Worm (Caenorhabditis elegans) whole organism, L2 larva: ENCODE results near the gene Y57G11C.22.

Experiments
- C34F6.9 ChIP-seq: fragments of 150-350 bp; optimal IDR thresholded peaks from 2 replicates; lab custom pipeline; 2014; ENCODE audit warnings: missing biosample characterization, missing genetic modification characterization
- F13H6.1 ChIP-seq: sonication (generic microtip); optimal IDR thresholded peaks from 2 replicates; lab custom pipeline; 2016; ENCODE audit warnings: missing genetic modification characterization, missing compliant biosample characterization
- R02D3.7 ChIP-seq: fragments of 150-350 bp; optimal IDR thresholded peaks from 2 replicates; lab custom pipeline; 2014; ENCODE audit warnings: missing biosample characterization, missing genetic modification characterization
- Y55F3AM.14 ChIP-seq: fragments of 200-800 bp; sonication (Bioruptor generic); optimal IDR thresholded peaks from 2 replicates; lab custom pipeline; 2018; ENCODE audit warnings: mild to moderate bottlenecking, missing genetic modification characterization, missing compliant biosample characterization
- ZK546.5 ChIP-seq: sonication (generic microtip); optimal IDR thresholded peaks from 2 replicates; lab custom pipeline; 2017; ENCODE audit warnings: missing biosample characterization, missing genetic modification characterization
- alr-1 ChIP-seq: fragments of 150-350 bp; optimal IDR thresholded peaks from 2 replicates; lab custom pipeline; 2014; ENCODE audit warnings: missing biosample characterization, missing genetic modification characterization
- aly-2 ChIP-seq: fragments of 150-350 bp; optimal IDR thresholded peaks from 2 replicates; lab custom pipeline; 2014; ENCODE audit warnings: missing biosample characterization, missing genetic modification characterization
- ama-1 ChIP-seq: fragments of 150-350 bp; optimal IDR thresholded peaks from 2 replicates; lab custom pipeline; 2018; ENCODE audit warnings: inconsistent platforms
- blmp-1 ChIP-seq: sonication (generic microtip); optimal IDR thresholded peaks from 2 replicates; lab custom pipeline; 2017; ENCODE audit warnings: missing genetic modification characterization, mild to moderate bottlenecking, missing compliant biosample characterization, antibody characterized with exemption, moderate library complexity; ENCODE audit not compliant: insufficient read depth
- ceh-16 ChIP-seq: fragments of 150-350 bp; optimal IDR thresholded peaks from 2 replicates; lab custom pipeline; 2014; ENCODE audit warnings: missing biosample characterization, missing genetic modification characterization
- ceh-82 ChIP-seq: fragments of 150-350 bp; optimal IDR thresholded peaks from 2 replicates; lab custom pipeline; 2014; ENCODE audit warnings: missing biosample characterization, missing genetic modification characterization
- crh-2 ChIP-seq: sonication (generic microtip); optimal IDR thresholded peaks from 2 replicates; lab custom pipeline; 2017; ENCODE audit warnings: missing biosample characterization, missing genetic modification characterization
- dmd-4 ChIP-seq: sonication (generic microtip); optimal IDR thresholded peaks from 2 replicates; lab custom pipeline; 2017; ENCODE audit warnings: missing biosample characterization, missing genetic modification characterization
- egl-27 ChIP-seq: sonication (generic microtip); optimal IDR thresholded peaks from 3 replicates; lab custom pipeline; 2017; ENCODE audit warnings: missing biosample characterization, missing genetic modification reagents, missing genetic modification characterization
- elt-1 ChIP-seq: fragments of 150-350 bp; optimal IDR thresholded peaks from 2 replicates; lab custom pipeline; 2014; ENCODE audit warnings: missing biosample characterization, missing genetic modification characterization
- elt-3 ChIP-seq: sonication (generic microtip); optimal IDR thresholded peaks from 2 replicates; lab custom pipeline; 2017; ENCODE audit warnings: missing biosample characterization, missing genetic modification characterization
- fos-1 ChIP-seq: fragments of 150-350 bp; optimal IDR thresholded peaks from 2 replicates; lab custom pipeline; 2014; ENCODE audit warnings: missing biosample characterization, missing genetic modification characterization
- gmeb-1 ChIP-seq: fragments of 150-350 bp; optimal IDR thresholded peaks from 2 replicates; lab custom pipeline; 2014; ENCODE audit warnings: missing biosample characterization, missing genetic modification characterization
- lin-11 ChIP-seq: fragments of 150-350 bp; sonication (generic microtip); optimal IDR thresholded peaks from 2 replicates; lab custom pipeline; 2014; ENCODE audit warnings: missing biosample characterization, missing genetic modification characterization, inconsistent platforms, mixed read lengths
- lin-13 ChIP-seq: fragments of 150-350 bp; optimal IDR thresholded peaks from 2 replicates; lab custom pipeline; 2014; ENCODE audit warnings: missing biosample characterization, missing genetic modification reagents, missing genetic modification characterization
- lin-39 ChIP-seq: fragments of 150-350 bp; optimal IDR thresholded peaks from 2 replicates; lab custom pipeline; 2014; ENCODE audit warnings: missing biosample characterization, missing genetic modification reagents, missing genetic modification characterization
- lsy-2 ChIP-seq, 2 experiments: fragments of 150-350 bp in 1 of 2; sonication (generic microtip) in 1 of 2; optimal IDR thresholded peaks; 2 replicates each; lab custom pipeline; 2014 to 2017; ENCODE audit warnings: missing biosample characterization in 2 of 2, missing genetic modification characterization in 2 of 2
- mab-5 ChIP-seq: fragments of 150-350 bp; optimal IDR thresholded peaks from 2 replicates; lab custom pipeline; 2014; ENCODE audit warnings: missing biosample characterization, missing genetic modification characterization
- mbf-1 ChIP-seq: sonication (generic microtip); optimal IDR thresholded peaks from 2 replicates; lab custom pipeline; 2017; ENCODE audit warnings: missing biosample characterization, missing genetic modification characterization
- mdl-1 ChIP-seq, 2 experiments: fragments of 150-350 bp in 1 of 2; sonication (generic microtip) in 1 of 2; optimal IDR thresholded peaks; 2 replicates each; lab custom pipeline; 2017; ENCODE audit warnings: missing biosample characterization in 2 of 2, missing genetic modification characterization in 2 of 2
- nhr-10 ChIP-seq: sonication (generic microtip); optimal IDR thresholded peaks from 2 replicates; lab custom pipeline; 2017; ENCODE audit warnings: missing biosample characterization, missing genetic modification characterization
- nhr-11 ChIP-seq: fragments of 150-350 bp; optimal IDR thresholded peaks from 2 replicates; lab custom pipeline; 2014; ENCODE audit warnings: missing biosample characterization, missing genetic modification characterization
- nhr-12 ChIP-seq: fragments of 150-350 bp; optimal IDR thresholded peaks from 2 replicates; lab custom pipeline; 2014; ENCODE audit warnings: missing biosample characterization, missing genetic modification characterization
- nhr-129 ChIP-seq: fragments of 150-350 bp; optimal IDR thresholded peaks from 2 replicates; lab custom pipeline; 2014; ENCODE audit warnings: missing biosample characterization, missing genetic modification characterization
- nhr-21 ChIP-seq: fragments of 150-350 bp; optimal IDR thresholded peaks from 2 replicates; lab custom pipeline; 2014; ENCODE audit warnings: missing biosample characterization, missing genetic modification characterization
- nhr-23 ChIP-seq: fragments of 150-350 bp; optimal IDR thresholded peaks from 2 replicates; lab custom pipeline; 2014; ENCODE audit warnings: missing biosample characterization, missing genetic modification reagents, missing genetic modification characterization
- nhr-237 ChIP-seq: fragments of 150-350 bp; optimal IDR thresholded peaks from 2 replicates; lab custom pipeline; 2014; ENCODE audit warnings: missing biosample characterization, missing genetic modification characterization
- nhr-25 ChIP-seq: fragments of 150-350 bp; sonication (generic microtip); optimal IDR thresholded peaks from 3 replicates; lab custom pipeline; 2014; ENCODE audit warnings: missing biosample characterization, missing genetic modification characterization
- nhr-6 ChIP-seq: fragments of 150-350 bp; optimal IDR thresholded peaks from 2 replicates; lab custom pipeline; 2014; ENCODE audit warnings: missing biosample characterization, missing genetic modification characterization
- nhr-77 ChIP-seq: fragments of 150-350 bp; optimal IDR thresholded peaks from 2 replicates; lab custom pipeline; 2014; ENCODE audit warnings: missing biosample characterization, missing genetic modification characterization
- peb-1 ChIP-seq: fragments of 150-350 bp; optimal IDR thresholded peaks from 2 replicates; lab custom pipeline; 2014; ENCODE audit warnings: missing biosample characterization, missing genetic modification characterization
- sem-4 ChIP-seq: fragments of 150-350 bp; optimal IDR thresholded peaks from 2 replicates; lab custom pipeline; 2014; ENCODE audit warnings: missing biosample characterization, missing genetic modification reagents, missing genetic modification characterization
- sma-3 ChIP-seq: sonication (generic microtip); optimal IDR thresholded peaks from 2 replicates; lab custom pipeline; 2016; ENCODE audit warnings: missing genetic modification reagents, missing genetic modification characterization, missing compliant biosample characterization
- sma-9 ChIP-seq, 2 experiments: fragments of 150-350 bp in 1 of 2; sonication (generic microtip) in 1 of 2; optimal IDR thresholded peaks; 2 replicates each; lab custom pipeline; 2014 to 2016; ENCODE audit warnings: missing genetic modification characterization in 2 of 2, mild to moderate bottlenecking in 1 of 2, missing biosample characterization in 1 of 2, missing compliant biosample characterization in 1 of 2, missing genetic modification reagents in 1 of 2, moderate library complexity in 1 of 2
- snpc-4 ChIP-seq: fragments of 150-350 bp; optimal IDR thresholded peaks from 2 replicates; lab custom pipeline; 2014; ENCODE audit warnings: missing biosample characterization, missing genetic modification characterization
- unc-39 ChIP-seq: fragments of 150-350 bp; optimal IDR thresholded peaks from 2 replicates; lab custom pipeline; 2014; ENCODE audit warnings: missing biosample characterization, missing genetic modification characterization
- unc-55 ChIP-seq: fragments of 150-350 bp; sonication (generic microtip); optimal IDR thresholded peaks from 3 replicates; lab custom pipeline; 2014; ENCODE audit warnings: missing biosample characterization, missing genetic modification reagents, missing genetic modification characterization
- unc-62 ChIP-seq: fragments of 150-350 bp; optimal IDR thresholded peaks from 2 replicates; lab custom pipeline; 2014; ENCODE audit warnings: missing biosample characterization, missing genetic modification reagents, missing genetic modification characterization
- zag-1 ChIP-seq: fragments of 150-350 bp; optimal IDR thresholded peaks from 2 replicates; lab custom pipeline; 2014; ENCODE audit warnings: missing biosample characterization, missing genetic modification characterization
- ztf-1 ChIP-seq: fragments of 200-800 bp; sonication (Bioruptor generic); conservative IDR thresholded peaks from 2 replicates; pipeline ENCODE4 v1.3.6; 2022; ENCODE audit warnings: missing genetic modification characterization, missing compliant biosample characterization
- ztf-11 ChIP-seq: sonication (generic microtip); optimal IDR thresholded peaks from 2 replicates; lab custom pipeline; 2017; ENCODE audit warnings: missing biosample characterization, missing genetic modification characterization
- ztf-4 ChIP-seq: fragments of 150-350 bp; optimal IDR thresholded peaks from 2 replicates; lab custom pipeline; 2014; ENCODE audit warnings: missing biosample characterization, missing genetic modification characterization

The Y57G11C.22 gene

ce11 chrIV:14824201-14824600 lies 12.8 kb upstream of the Y57G11C.22 start:
- TF ChIP-seq nhr-129 (tag; lab: Kevin White, UChicago), result no peak
- no peak for TF ChIP-seq egl-27 (tag; lab: Kevin White, UChicago)
- TF ChIP-seq Y55F3AM.14, result no peak
- TF ChIP-seq zag-1, result no peak
- TF ChIP-seq ztf-1, result 0 out of 2 replicates have a peak, but pooled peaks have one; percentile 62
- no peak for TF ChIP-seq dmd-4 (tag; lab: Kevin White, UChicago)

- TF ChIP-seq ceh-16 (tag; lab: Kevin White, UChicago) (peak; percentile 43), sma-3 (GFP tag; lab: Kevin White, UChicago) (peak; percentile 93), elt-1 (no peak), ZK546.5 (tag; lab: Kevin White, UChicago) (no peak), dmd-4 (tag; lab: Kevin White, UChicago) (no peak), unc-39 (tag; lab: Kevin White, UChicago) (no peak), unc-55 (GFP tag; lab: Kevin White, UChicago) (peak; percentile 73), nhr-77 (tag; lab: Kevin White, UChicago) (no peak), ztf-4 (no peak), gmeb-1 (peak; percentile 61), aly-2 (tag; lab: Kevin White, UChicago) (no peak), peb-1 (tag; lab: Kevin White, UChicago) (peak; percentile 64), blmp-1 (tag; lab: Kevin White, UChicago) (no peak), R02D3.7 (tag; lab: Kevin White, UChicago) (no peak), C34F6.9 (peak; percentile 81), Y55F3AM.14 (no peak), mbf-1 (tag; lab: Kevin White, UChicago) (no peak), lin-11 (tag; lab: Kevin White, UChicago) (peak; percentile 62), mdl-1 (tag; optimal IDR thresholded peaks at IDR 0.05; lab: Kevin White, UChicago) (peak in 1 of 2 experiments; percentile 71), sma-9 (GFP tag; optimal IDR thresholded peaks at IDR 0.05; lab: Kevin White, UChicago) (no peak), sma-9 (tag; optimal IDR thresholded peaks at IDR 0.05; lab: Kevin White, UChicago) (no peak), fos-1 (tag; lab: Kevin White, UChicago) (peak; percentile 45), ztf-1 (no peak), F13H6.1 (peak; percentile 75), lin-39 (tag; lab: Kevin White, UChicago) (no peak), elt-3 (tag; lab: Kevin White, UChicago) (no peak), ztf-11 (tag; lab: Kevin White, UChicago) (no peak), ceh-82 (tag; lab: Kevin White, UChicago) (no peak), egl-27 (tag; lab: Kevin White, UChicago) (no peak), nhr-21 (tag; lab: Kevin White, UChicago) (peak; percentile 80), mab-5 (tag; lab: Kevin White, UChicago) (peak; percentile 47), alr-1 (tag; lab: Kevin White, UChicago) (no peak), lin-13 (GFP tag; lab: Kevin White, UChicago) (peak; percentile 56), nhr-11 (no peak), snpc-4 (tag; lab: Kevin White, UChicago) (no peak), nhr-25 (tag; lab: Kevin White, UChicago) (peak; percentile 77), ama-1 (lab: Kevin White, UChicago) (no peak), nhr-6 (tag; lab: Kevin White, UChicago) (no peak), lsy-2 (tag; optimal IDR thresholded peaks at IDR 0.05; lab: Kevin White, UChicago) (peak; percentile 98 to 99), zag-1 (no peak), nhr-23 (no peak), nhr-129 (tag; lab: Kevin White, UChicago) (peak; percentile 66), nhr-237 (peak; percentile 16), nhr-12 (no peak), unc-62 (no peak), crh-2 (tag; lab: Kevin White, UChicago) (peak; percentile 85), sem-4 (no peak), nhr-10 (tag; lab: Kevin White, UChicago) (peak; percentile 17)
- TF ChIP-seq, all 48 proteins: peak for 19
Observed at ce11 chrIV:14824878-14825352, 12.1 kb upstream of the Y57G11C.22 start, which contains the start of gene sec-61.A. Gene sec-61.A (minus strand): TSS chrIV:14825264.
